Worm (Caenorhabditis elegans) whole organism, early embryonic: ENCODE results near the gene srg-3.

Experiments
- B0310.2 ChIP-seq: sonication (generic microtip); optimal IDR thresholded peaks from 2 replicates; lab custom pipeline; 2016; ENCODE audit warnings: mild to moderate bottlenecking, missing genetic modification characterization, missing compliant biosample characterization
- aly-1 ChIP-seq: sonication (generic microtip); optimal IDR thresholded peaks from 2 replicates; lab custom pipeline; 2016; ENCODE audit warnings: missing genetic modification characterization, missing compliant biosample characterization
- ama-1 ChIP-seq: fragments of 150-350 bp; optimal IDR thresholded peaks from 2 replicates; lab custom pipeline; 2014
- ceh-13 ChIP-seq: fragments of 200-800 bp; sonication (Bioruptor generic); optimal IDR thresholded peaks from 2 replicates; lab custom pipeline; 2018; ENCODE audit warnings: mild to moderate bottlenecking, missing genetic modification characterization, missing compliant biosample characterization
- ets-7 ChIP-seq: sonication (generic microtip); optimal IDR thresholded peaks from 2 replicates; lab custom pipeline; 2016; ENCODE audit warnings: missing genotype, missing genetic modification characterization, missing compliant biosample characterization
- flt-1 ChIP-seq: fragments of 200-800 bp; sonication (Bioruptor generic); IDR thresholded peaks from 2 replicates; pipeline ENCODE4 v1.3.6; 2022; ENCODE audit warnings: missing genetic modification characterization, missing compliant biosample characterization
- hmbx-1 ChIP-seq: sonication (generic microtip); optimal IDR thresholded peaks from 2 replicates; lab custom pipeline; 2016; ENCODE audit warnings: mild to moderate bottlenecking, missing genetic modification characterization, missing compliant biosample characterization
- hnd-1 ChIP-seq: sonication (generic microtip); optimal IDR thresholded peaks from 2 replicates; lab custom pipeline; 2016; ENCODE audit warnings: missing genetic modification characterization, missing compliant biosample characterization
- pes-1 ChIP-seq: fragments of 200-800 bp; sonication (Bioruptor generic); IDR thresholded peaks from 2 replicates; pipeline ENCODE4 v1.3.6; 2022; ENCODE audit warnings: missing genetic modification reagents, missing genetic modification characterization, missing compliant biosample characterization
- scrt-1 ChIP-seq: fragments of 200-800 bp; sonication (Bioruptor generic); IDR thresholded peaks from 2 replicates; pipeline ENCODE4 v1.3.6; 2022; ENCODE audit warnings: missing genetic modification characterization, missing compliant biosample characterization
- sea-1 ChIP-seq: fragments of 200-800 bp; sonication (Bioruptor generic); conservative IDR thresholded peaks from 2 replicates; pipeline ENCODE4 v1.3.6; 2022; ENCODE audit warnings: missing genetic modification characterization, missing compliant biosample characterization
- tbx-11 ChIP-seq: fragments of 200-800 bp; sonication (Bioruptor generic); IDR thresholded peaks from 2 replicates; pipeline ENCODE4 v1.3.6; 2022; ENCODE audit warnings: missing genetic modification characterization, missing compliant biosample characterization
- tbx-37 ChIP-seq: fragments of 200-800 bp; sonication (Bioruptor generic); conservative IDR thresholded peaks from 2 replicates; pipeline ENCODE4 v1.3.6; 2022; ENCODE audit warnings: missing genetic modification reagents, missing genetic modification characterization, missing compliant biosample characterization
- tra-4 ChIP-seq: sonication (generic microtip); optimal IDR thresholded peaks from 2 replicates; lab custom pipeline; 2017; ENCODE audit warnings: missing genetic modification characterization, missing compliant biosample characterization

ce11 chrIII:6231880-6232279 lies 38.3 kb downstream of the srg-3 start:
- TF ChIP-seq ama-1 (lab: Kevin White, UChicago) (no peak), ceh-13 (GFP tag; lab: Kevin White, UChicago) (no peak), scrt-1 (no peak), hmbx-1 (tag; lab: Kevin White, UChicago) (no peak), tbx-37 (no peak), tbx-11 (GFP tag; lab: Robert Waterston, UW) (no peak), sea-1 (GFP tag; lab: Robert Waterston, UW) (no peak), flt-1 (GFP tag; lab: Robert Waterston, UW) (no peak), tra-4 (no peak), ets-7 (tag; lab: Kevin White, UChicago) (no peak), B0310.2 (tag; lab: Kevin White, UChicago) (no peak), pes-1 (GFP tag; lab: Robert Waterston, UW) (no peak), aly-1 (tag; lab: Kevin White, UChicago) (no peak), hnd-1 (tag; lab: Kevin White, UChicago) (no peak)
